Worm (Caenorhabditis elegans) whole organism, L1 larva: ENCODE data around the gene scl-6.

Experiments used
- C34B4.2 ChIP-seq: sonication (generic microtip); optimal IDR thresholded peaks from 2 replicates; lab custom pipeline; 2017; ENCODE audit warnings: mild to moderate bottlenecking, missing genetic modification characterization, missing compliant biosample characterization
- F16B12.6 ChIP-seq: fragments of 150-350 bp; optimal IDR thresholded peaks from 2 replicates; lab custom pipeline; 2014; ENCODE audit warnings: missing biosample characterization, missing genetic modification characterization
- Y116A8C.19 ChIP-seq: sonication (generic microtip); optimal IDR thresholded peaks from 2 replicates; lab custom pipeline; 2016; ENCODE audit warnings: missing compliant biosample characterization, missing genetic modification characterization, borderline replicate concordance
- ama-1 ChIP-seq: fragments of 150-350 bp; optimal IDR thresholded peaks from 2 replicates; lab custom pipeline; 2014
- blmp-1 ChIP-seq: fragments of 150-350 bp; optimal IDR thresholded peaks from 2 replicates; lab custom pipeline; 2014; ENCODE audit warnings: missing biosample characterization, missing genetic modification characterization
- ceh-90 ChIP-seq: sonication (generic microtip); optimal IDR thresholded peaks from 2 replicates; lab custom pipeline; 2016; ENCODE audit warnings: missing genetic modification characterization, missing compliant biosample characterization
- dsc-1 ChIP-seq: sonication (generic microtip); optimal IDR thresholded peaks from 2 replicates; lab custom pipeline; 2016; ENCODE audit warnings: mild to moderate bottlenecking, missing genetic modification characterization, missing compliant biosample characterization
- elt-2 ChIP-seq: sonication (generic microtip); optimal IDR thresholded peaks from 2 replicates; lab custom pipeline; 2016; ENCODE audit warnings: missing genetic modification characterization, mild to moderate bottlenecking, inconsistent platforms, missing compliant biosample characterization, missing genetic modification reagents
- elt-3 ChIP-seq, 6 experiments: fragments of 150-350 bp in 1 of 6; sonication (generic microtip); optimal IDR thresholded peaks; 2 replicates each; lab custom pipeline; 2017 to 2018; ENCODE audit warnings: missing biosample characterization in 6 of 6, missing genetic modification characterization in 6 of 6, inconsistent platforms in 1 of 6
- hlh-17 ChIP-seq: fragments of 200-800 bp; sonication (Bioruptor generic); optimal IDR thresholded peaks from 2 replicates; lab custom pipeline; 2018; ENCODE audit warnings: missing genetic modification characterization, mild to moderate bottlenecking, missing compliant biosample characterization, moderate library complexity, borderline replicate concordance
- hlh-4 ChIP-seq: sonication (generic microtip); optimal IDR thresholded peaks from 2 replicates; lab custom pipeline; 2016; ENCODE audit warnings: mild to moderate bottlenecking, missing genetic modification characterization, missing compliant biosample characterization
- isw-1 ChIP-seq: fragments of 200-800 bp; sonication (Bioruptor generic); IDR thresholded peaks from 2 replicates; pipeline ENCODE4 v1.3.6; 2022; ENCODE audit warnings: missing genetic modification characterization, missing compliant biosample characterization
- lin-14 ChIP-seq: fragments of 200-800 bp; sonication (Bioruptor generic); optimal IDR thresholded peaks from 2 replicates; lab custom pipeline; 2018; ENCODE audit warnings: mild to moderate bottlenecking, missing genetic modification characterization, moderate library complexity, missing compliant biosample characterization
- lin-35 ChIP-seq, 2 experiments: fragments of 150-350 bp; optimal IDR thresholded peaks; 2 replicates each; lab custom pipeline; 2014; ENCODE audit warnings: missing biosample characterization in 2 of 2, missing genetic modification characterization in 2 of 2, missing genetic modification reagents in 2 of 2
- lir-3 ChIP-seq: sonication (generic microtip); optimal IDR thresholded peaks from 2 replicates; lab custom pipeline; 2016; ENCODE audit warnings: mild to moderate bottlenecking, missing genetic modification characterization, moderate library complexity, missing compliant biosample characterization; ENCODE audit not compliant: poor library complexity
- lsy-2 ChIP-seq, 2 experiments: fragments of 150-350 bp; optimal IDR thresholded peaks; 2 replicates each; lab custom pipeline; 2014; ENCODE audit warnings: missing biosample characterization in 2 of 2, missing genetic modification characterization in 2 of 2
- mdl-1 ChIP-seq, 2 experiments: fragments of 150-350 bp; optimal IDR thresholded peaks; 2 replicates each; lab custom pipeline; 2014 to 2017; ENCODE audit warnings: missing biosample characterization in 2 of 2, missing genetic modification characterization in 2 of 2, inconsistent platforms in 1 of 2
- nhr-12 ChIP-seq: sonication (generic microtip); optimal IDR thresholded peaks from 2 replicates; lab custom pipeline; 2017; ENCODE audit warnings: missing biosample characterization, missing genetic modification characterization
- nhr-19 ChIP-seq: fragments of 200-800 bp; sonication (Bioruptor generic); conservative IDR thresholded peaks from 2 replicates; pipeline ENCODE4 v1.3.6; 2022; ENCODE audit warnings: missing genetic modification characterization, missing compliant biosample characterization
- nhr-20 ChIP-seq: sonication (generic microtip); optimal IDR thresholded peaks from 2 replicates; lab custom pipeline; 2016; ENCODE audit warnings: mild to moderate bottlenecking, missing genetic modification characterization, missing compliant biosample characterization
- nhr-28 ChIP-seq: fragments of 150-350 bp; optimal IDR thresholded peaks from 2 replicates; lab custom pipeline; 2014; ENCODE audit warnings: missing biosample characterization, missing genetic modification characterization
- nhr-71 ChIP-seq: sonication (generic microtip); optimal IDR thresholded peaks from 2 replicates; lab custom pipeline; 2016; ENCODE audit warnings: mild to moderate bottlenecking, missing genetic modification characterization, moderate library complexity, missing compliant biosample characterization
- nhr-77 ChIP-seq: fragments of 150-350 bp; optimal IDR thresholded peaks from 2 replicates; lab custom pipeline; 2014; ENCODE audit warnings: missing biosample characterization, missing genetic modification characterization
- nhr-84 ChIP-seq: sonication (generic microtip); optimal IDR thresholded peaks from 2 replicates; lab custom pipeline; 2017; ENCODE audit warnings: missing biosample characterization, missing genetic modification characterization
- nhr-85 ChIP-seq: sonication (generic microtip); peaks from one replicate; lab custom pipeline; 2016; ENCODE audit warnings: missing genetic modification characterization, inconsistent platforms, missing compliant biosample characterization
- nhr-90 ChIP-seq: sonication (generic microtip); optimal IDR thresholded peaks from 2 replicates; lab custom pipeline; 2016; ENCODE audit warnings: mild to moderate bottlenecking, missing genetic modification characterization, missing compliant biosample characterization; ENCODE audit not compliant: poor library complexity
- rnt-1 ChIP-seq: sonication (generic microtip); optimal IDR thresholded peaks from 2 replicates; lab custom pipeline; 2016; ENCODE audit warnings: mild to moderate bottlenecking, missing genetic modification characterization, moderate library complexity, missing compliant biosample characterization
- snu-23 ChIP-seq: sonication (generic microtip); optimal IDR thresholded peaks from 2 replicates; lab custom pipeline; 2016; ENCODE audit warnings: missing genetic modification characterization, missing compliant biosample characterization
- sup-37 ChIP-seq: fragments of 200-800 bp; sonication (Bioruptor generic); optimal IDR thresholded peaks from 2 replicates; lab custom pipeline; 2018; ENCODE audit warnings: mild to moderate bottlenecking, missing genetic modification characterization, missing compliant biosample characterization
- tlp-1 ChIP-seq: fragments of 150-350 bp; optimal IDR thresholded peaks from 2 replicates; lab custom pipeline; 2014; ENCODE audit warnings: missing biosample characterization, missing genetic modification characterization
- unc-130 ChIP-seq: fragments of 150-350 bp; optimal IDR thresholded peaks from 2 replicates; lab custom pipeline; 2017; ENCODE audit warnings: missing biosample characterization, missing genetic modification characterization, inconsistent platforms
- unc-62 ChIP-seq: fragments of 150-350 bp; optimal IDR thresholded peaks from 2 replicates; lab custom pipeline; 2014; ENCODE audit warnings: missing biosample characterization, missing genetic modification reagents, missing genetic modification characterization
- unc-86 ChIP-seq: sonication (generic microtip); optimal IDR thresholded peaks from 2 replicates; lab custom pipeline; 2016; ENCODE audit warnings: missing genetic modification characterization, missing compliant biosample characterization
- unc-98 ChIP-seq: fragments of 200-800 bp; sonication (Bioruptor generic); IDR thresholded peaks from 2 replicates; pipeline ENCODE4 v1.3.6; 2022; ENCODE audit warnings: missing genetic modification characterization, missing compliant biosample characterization

scl-6 gene

DNA sequence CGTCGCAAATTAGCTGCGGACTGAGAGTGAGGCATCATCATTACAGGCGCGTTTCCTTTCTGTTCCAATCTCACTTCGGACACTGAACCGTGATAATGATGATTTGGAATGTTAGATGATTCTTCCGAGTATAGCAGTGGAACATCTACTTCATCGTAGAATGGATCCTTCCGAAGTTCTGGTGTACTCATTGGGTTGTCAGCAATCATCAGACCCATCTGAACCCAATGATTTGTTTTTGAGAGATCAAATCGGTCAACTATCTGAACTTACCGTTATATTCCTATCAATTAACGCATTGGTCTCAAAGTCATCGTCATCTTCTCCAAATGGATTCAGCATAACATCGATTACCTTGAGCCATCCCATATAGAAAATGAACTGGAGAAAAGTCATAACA is 39.9 kb downstream of the scl-6 start:
- TF ChIP-seq Y116A8C.19 (tag; lab: Kevin White, UChicago) (no peak), mdl-1 (tag; optimal IDR thresholded peaks at IDR 0.05; lab: Kevin White, UChicago) (no peak), unc-98 (GFP tag; lab: Robert Waterston, UW) (no peak), blmp-1 (peak; percentile 2)

DNA sequence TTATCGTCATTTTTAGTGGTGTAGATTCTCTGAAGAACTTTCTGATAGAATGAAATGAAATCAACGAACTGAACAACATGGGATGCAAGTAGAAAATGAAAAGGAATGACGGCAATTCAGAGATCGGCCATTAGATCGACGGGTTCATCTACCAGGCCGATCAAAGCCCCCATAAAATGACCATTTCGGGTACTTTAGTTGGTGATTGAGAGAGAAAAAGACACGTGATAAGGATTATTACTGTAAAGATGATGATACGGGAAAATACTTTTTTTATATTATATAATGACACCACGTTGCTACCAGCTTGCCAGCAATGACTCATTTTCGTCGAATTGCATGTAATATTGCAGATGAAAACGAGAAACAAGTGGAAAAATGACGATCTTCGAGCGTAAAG is 41.2 kb downstream of the scl-6 start, which contains the start of gene best-1:
Gene best-1, minus strand, starts transcription at position 29 of the 400 bp plus-strand sequence.
- peak; percentile 64 for TF ChIP-seq nhr-20 (tag; lab: Kevin White, UChicago)
- TF ChIP-seq snu-23 (GFP tag; lab: Kevin White, UChicago): peak; percentile 25
- TF ChIP-seq lin-14 (GFP tag; lab: Kevin White, UChicago): no peak
- TF ChIP-seq F16B12.6 (tag; lab: Kevin White, UChicago): no peak
- TF ChIP-seq nhr-12 (tag; lab: Kevin White, UChicago): no peak
- TF ChIP-seq blmp-1: peak; percentile 73
- TF ChIP-seq nhr-85 (tag; lab: Kevin White, UChicago): peak; percentile 67
- no peak for TF ChIP-seq hlh-4 (tag; lab: Kevin White, UChicago)
- peak; percentile 45 for TF ChIP-seq nhr-71 (tag; lab: Kevin White, UChicago)
- no peak for TF ChIP-seq ama-1 (lab: Kevin White, UChicago)
- peak in 1 of 2 experiments; percentile 49 for TF ChIP-seq mdl-1 (tag; optimal IDR thresholded peaks at IDR 0.05; lab: Kevin White, UChicago)
- no peak for TF ChIP-seq rnt-1 (tag; lab: Kevin White, UChicago)
- TF ChIP-seq lsy-2 (tag; optimal IDR thresholded peaks at IDR 0.05; lab: Kevin White, UChicago): peak in 1 of 2 experiments; percentile 54
- TF ChIP-seq nhr-90 (tag; lab: Kevin White, UChicago): peak; percentile 55
- TF ChIP-seq elt-3 (tag; optimal IDR thresholded peaks at IDR 0.05; lab: Kevin White, UChicago): peak in 4 of 6 experiments; percentile 34 to 69 (median 50)
- peak; percentile 22 for TF ChIP-seq unc-130 (tag; lab: Kevin White, UChicago)
- TF ChIP-seq dsc-1: no peak
- TF ChIP-seq sup-37 (GFP tag; lab: Kevin White, UChicago): no peak
- no peak for TF ChIP-seq nhr-28 (tag; lab: Kevin White, UChicago)
- peak; percentile 46; the same call in 1 of the 2 replicates for TF ChIP-seq nhr-19 (GFP tag; lab: Robert Waterston, UW)
- no peak for TF ChIP-seq ceh-90 (tag; lab: Kevin White, UChicago)
- no peak for TF ChIP-seq nhr-84 (tag; lab: Kevin White, UChicago)

DNA sequence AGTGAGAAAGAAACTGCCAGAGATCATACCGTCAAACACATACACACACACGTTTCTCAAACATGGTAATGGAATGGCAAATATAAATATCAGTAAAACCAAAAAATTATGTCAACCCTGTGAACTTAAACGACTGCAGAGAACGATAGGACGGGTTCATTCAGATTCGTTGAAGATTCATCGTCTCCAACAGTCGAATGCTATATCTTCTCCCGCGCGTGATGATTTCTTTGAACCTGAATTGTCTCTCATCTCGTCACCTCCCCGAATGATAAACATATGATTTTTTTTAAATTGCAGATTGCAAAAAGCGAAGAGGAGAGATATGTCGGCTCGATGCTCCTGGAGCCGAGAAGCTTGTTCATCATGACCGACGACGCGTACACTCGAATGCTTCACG is 42.3 kb downstream of the scl-6 start:
- TF ChIP-seq lsy-2 (tag; optimal IDR thresholded peaks at IDR 0.05; lab: Kevin White, UChicago) (peak in 1 of 2 experiments; percentile 19), hlh-17 (GFP tag; lab: Kevin White, UChicago) (no peak), F16B12.6 (tag; lab: Kevin White, UChicago) (no peak), Y116A8C.19 (tag; lab: Kevin White, UChicago) (no peak), nhr-19 (GFP tag; lab: Robert Waterston, UW) (peak; percentile 27; the same call in 1 of the 2 replicates), unc-130 (tag; lab: Kevin White, UChicago) (peak; percentile 1), nhr-77 (tag; lab: Kevin White, UChicago) (no peak), nhr-71 (tag; lab: Kevin White, UChicago) (no peak), C34B4.2 (tag; lab: Kevin White, UChicago) (no peak), ama-1 (lab: Kevin White, UChicago) (no peak), lin-35 (GFP tag; optimal IDR thresholded peaks at IDR 0.05; lab: Kevin White, UChicago) (no peak), snu-23 (GFP tag; lab: Kevin White, UChicago) (peak; percentile 15), lir-3 (tag; lab: Kevin White, UChicago) (no peak), nhr-85 (tag; lab: Kevin White, UChicago) (no peak), elt-2 (no peak), blmp-1 (peak; percentile 74), unc-86 (no peak), lin-14 (GFP tag; lab: Kevin White, UChicago) (peak; percentile 11), isw-1 (GFP tag; lab: Robert Waterston, UW) (no peak), elt-3 (tag; optimal IDR thresholded peaks at IDR 0.05; lab: Kevin White, UChicago) (peak in 3 of 6 experiments; percentile 66 to 82 (median 66)), tlp-1 (no peak), unc-62 (GFP tag; lab: Kevin White, UChicago) (no peak), nhr-20 (tag; lab: Kevin White, UChicago) (peak; percentile 19)
